Worm (Caenorhabditis elegans) whole organism, midembryonic: ENCODE data around the gene F38B7.11.

Source experiments
- klf-2 ChIP-seq: fragments of 200-800 bp; sonication (Bioruptor generic); conservative IDR thresholded peaks from 2 replicates; pipeline ENCODE4 v1.3.6; 2022; ENCODE audit warnings: missing genetic modification reagents, missing genetic modification characterization, missing compliant biosample characterization
- med-1 ChIP-seq: sonication (generic microtip); optimal IDR thresholded peaks from 2 replicates; lab custom pipeline; 2017; ENCODE audit warnings: missing genetic modification characterization, mild to moderate bottlenecking, missing compliant biosample characterization, antibody characterized with exemption, missing genetic modification reagents; ENCODE audit not compliant: insufficient read depth
- tab-1 ChIP-seq: fragments of 200-800 bp; sonication (Bioruptor generic); IDR thresholded peaks from 2 replicates; pipeline ENCODE4 v1.3.6; 2022; ENCODE audit warnings: missing genetic modification characterization, missing compliant biosample characterization
- ztf-23 ChIP-seq: fragments of 200-800 bp; sonication (Bioruptor generic); IDR thresholded peaks from 2 replicates; pipeline ENCODE4 v1.3.6; 2022; ENCODE audit warnings: missing genetic modification reagents, missing genetic modification characterization, missing compliant biosample characterization

DNA sequence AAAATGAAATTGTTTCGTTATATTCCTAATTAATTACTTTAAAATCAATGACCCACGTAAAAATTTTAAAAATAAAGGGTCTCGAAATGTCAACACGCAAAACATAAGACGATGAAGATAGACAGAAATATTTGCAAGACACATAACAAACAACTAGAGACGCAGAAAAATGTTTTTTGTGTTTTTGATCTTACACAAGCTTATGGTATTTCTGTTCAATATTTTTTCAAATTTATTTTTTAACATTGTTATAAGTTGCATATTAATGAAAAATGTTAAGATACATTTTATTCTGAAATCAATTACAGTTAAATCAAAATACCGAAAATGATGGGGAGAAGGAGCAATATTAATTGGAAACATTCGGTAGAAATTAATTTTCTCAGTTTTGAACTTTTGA lies 33.5 kb upstream of the F38B7.11 start, which contains the start of gene C55A6.3:
- no peak for TF ChIP-seq med-1 (GFP tag; lab: Kevin White, UChicago)
- no peak for TF ChIP-seq klf-2 (GFP tag; lab: Robert Waterston, UW)
- TF ChIP-seq ztf-23 (GFP tag; lab: Robert Waterston, UW): no peak
- no peak for TF ChIP-seq tab-1 (GFP tag; lab: Robert Waterston, UW)
